Worm (Caenorhabditis elegans): ENCODE data around the gene chil-25.
A peak's percentile ranks its signal among the peaks of the same experiment; 100 is the strongest.

- TF ChIP-seq jun-1 (tag; optimal IDR thresholded peaks at IDR 0.05), result peak; percentile 78
- TF ChIP-seq unc-39 (tag; optimal IDR thresholded peaks at IDR 0.05), result no peak
- TF ChIP-seq ama-1 (optimal IDR thresholded peaks at IDR 0.05), result no peak
- no peak for TF ChIP-seq nhr-237 (tag; optimal IDR thresholded peaks at IDR 0.05)
- TF ChIP-seq lin-39 (tag; optimal IDR thresholded peaks at IDR 0.05), result no peak
- no peak for TF ChIP-seq zag-1 (tag; optimal IDR thresholded peaks at IDR 0.05)
- TF ChIP-seq fkh-2 (tag; optimal IDR thresholded peaks at IDR 0.05), result no peak
- TF ChIP-seq snpc-4 (tag; optimal IDR thresholded peaks at IDR 0.05), result no peak
- TF ChIP-seq nhr-28 (tag; optimal IDR thresholded peaks at IDR 0.05), result no peak
- no peak for TF ChIP-seq aly-2 (tag; optimal IDR thresholded peaks at IDR 0.05)
- TF ChIP-seq mml-1 (tag; optimal IDR thresholded peaks at IDR 0.05), result no peak
- TF ChIP-seq skn-1 (tag; optimal IDR thresholded peaks at IDR 0.05), result no peak
- no peak for TF ChIP-seq lin-15B (tag; optimal IDR thresholded peaks at IDR 0.05)
Observed at ce11 chrII:9501955-9502354, 27.7 kb upstream of the chil-25 start.

Measured in whole organism, L3 larva.